Worm (Caenorhabditis elegans) whole organism, L2 larva: ENCODE data around the gene his-40.

ENCODE experiments used
- fos-1 ChIP-seq: fragments of 150-350 bp; optimal IDR thresholded peaks from 2 replicates; lab custom pipeline; 2014; ENCODE audit warnings: missing biosample characterization, missing genetic modification characterization
- lsy-2 ChIP-seq, 2 experiments: fragments of 150-350 bp in 1 of 2; sonication (generic microtip) in 1 of 2; optimal IDR thresholded peaks; 2 replicates each; lab custom pipeline; 2014 to 2017; ENCODE audit warnings: missing biosample characterization in 2 of 2, missing genetic modification characterization in 2 of 2
- mab-5 ChIP-seq: fragments of 150-350 bp; optimal IDR thresholded peaks from 2 replicates; lab custom pipeline; 2014; ENCODE audit warnings: missing biosample characterization, missing genetic modification characterization
- nhr-10 ChIP-seq: sonication (generic microtip); optimal IDR thresholded peaks from 2 replicates; lab custom pipeline; 2017; ENCODE audit warnings: missing biosample characterization, missing genetic modification characterization
- nhr-11 ChIP-seq: fragments of 150-350 bp; optimal IDR thresholded peaks from 2 replicates; lab custom pipeline; 2014; ENCODE audit warnings: missing biosample characterization, missing genetic modification characterization
- nhr-12 ChIP-seq: fragments of 150-350 bp; optimal IDR thresholded peaks from 2 replicates; lab custom pipeline; 2014; ENCODE audit warnings: missing biosample characterization, missing genetic modification characterization
- nhr-23 ChIP-seq: fragments of 150-350 bp; optimal IDR thresholded peaks from 2 replicates; lab custom pipeline; 2014; ENCODE audit warnings: missing biosample characterization, missing genetic modification reagents, missing genetic modification characterization

DNA sequence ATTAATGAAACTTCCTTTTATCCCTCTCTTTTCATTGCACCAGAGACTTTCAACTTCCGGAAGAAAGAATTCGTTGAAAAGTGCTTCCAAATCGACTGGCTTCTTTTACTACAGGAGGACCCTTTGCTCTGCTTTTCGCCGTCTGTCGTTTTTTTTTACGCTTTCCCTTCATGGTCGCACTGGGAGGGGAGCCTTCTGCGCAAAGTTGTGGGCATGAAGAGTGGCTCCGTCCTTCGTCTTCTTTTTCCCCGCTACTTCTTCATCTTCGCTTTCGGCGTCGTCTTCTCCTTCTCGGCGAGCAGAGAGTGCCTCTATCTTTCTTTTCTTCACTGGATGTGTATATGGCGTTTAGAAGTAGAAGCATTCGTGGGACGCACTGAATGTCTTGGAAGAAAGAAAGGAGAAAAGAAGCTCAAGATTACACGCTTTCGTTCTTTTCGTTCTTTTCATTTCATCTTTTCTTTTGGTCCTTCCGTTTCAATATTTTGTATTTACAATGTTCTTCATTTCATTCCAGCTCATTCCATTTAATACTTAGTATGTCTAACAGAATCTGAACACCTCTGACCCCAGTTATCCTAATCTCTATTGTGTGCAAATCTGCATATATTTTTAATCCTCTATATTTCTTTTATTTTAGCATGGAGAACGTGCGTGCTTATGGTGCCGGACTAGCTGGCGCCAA is 17.2 kb downstream of the his-40 start, which contains the start of gene sng-1:
- TF ChIP-seq nhr-11 (tag; lab: Kevin White, UChicago) (no peak), nhr-23 (no peak), nhr-10 (tag; lab: Kevin White, UChicago) (no peak), nhr-12 (tag; lab: Kevin White, UChicago) (no peak), fos-1 (tag; lab: Kevin White, UChicago) (no peak), lsy-2 (tag; optimal IDR thresholded peaks at IDR 0.05; lab: Kevin White, UChicago) (peak in 1 of 2 experiments; percentile 13), mab-5 (tag; lab: Kevin White, UChicago) (no peak)
